Fruit fly (Drosophila melanogaster) whole organism, embryonic: ENCODE measurements around the gene WASp.

Source experiments
- Aef1 ChIP-seq: fragments of 200-800 bp; sonication (Bioruptor generic); IDR thresholded peaks from 3 replicates; pipeline ENCODE4 v1.3.6; 2022; ENCODE audit warnings: missing biosample characterization, missing genetic modification characterization
- B-H2 ChIP-seq: fragments of 200-800 bp; sonication (Bioruptor generic); optimal IDR thresholded peaks from 2 replicates; lab custom pipeline; 2018; ENCODE audit warnings: missing biosample characterization, mild to moderate bottlenecking, missing genetic modification characterization
- CG10959 ChIP-seq: fragments of 200-800 bp; sonication (Bioruptor generic); IDR thresholded peaks from 2 replicates; pipeline ENCODE4 v1.3.6; 2022; ENCODE audit warnings: missing biosample characterization, missing genetic modification characterization
- CG11093 ChIP-seq: fragments of 200-800 bp; sonication (Bioruptor generic); IDR thresholded peaks from 3 replicates; pipeline ENCODE4 v1.3.6; 2022; ENCODE audit warnings: missing biosample characterization, missing genetic modification characterization
- CG13775 ChIP-seq: fragments of 200-800 bp; sonication (Bioruptor generic); optimal IDR thresholded peaks from 3 replicates; lab custom pipeline; 2017; ENCODE audit warnings: missing biosample characterization, mild to moderate bottlenecking, missing genetic modification characterization
- CG14441 ChIP-seq: fragments of 200-800 bp; sonication (Bioruptor generic); IDR thresholded peaks from 2 replicates; pipeline ENCODE4 v1.3.6; 2022; ENCODE audit warnings: missing biosample characterization, missing genetic modification characterization
- CG18764 ChIP-seq: fragments of 200-800 bp; sonication (Bioruptor generic); optimal IDR thresholded peaks from 3 replicates; lab custom pipeline; 2016; ENCODE audit warnings: missing biosample characterization, missing genetic modification characterization
- CG32532 ChIP-seq: fragments of 200-800 bp; sonication (Bioruptor generic); IDR thresholded peaks from 2 replicates; pipeline ENCODE4 v1.3.6; 2022; ENCODE audit warnings: missing biosample characterization, missing genetic modification characterization
- CG32767 ChIP-seq: fragments of 200-800 bp; sonication (Bioruptor generic); IDR thresholded peaks from 2 replicates; pipeline ENCODE4 v1.3.6; 2022; ENCODE audit warnings: missing biosample characterization, missing genetic modification characterization
- CG34376 ChIP-seq: fragments of 200-800 bp; sonication (Bioruptor generic); optimal IDR thresholded peaks from 2 replicates; lab custom pipeline; 2018; ENCODE audit warnings: missing biosample characterization, mild to moderate bottlenecking, missing genetic modification characterization
- CG4730 ChIP-seq: fragments of 200-800 bp; sonication (Bioruptor generic); IDR thresholded peaks from 2 replicates; pipeline ENCODE4 v1.3.6; 2022; ENCODE audit warnings: missing biosample characterization, missing genetic modification characterization
- CG5180 ChIP-seq: fragments of 200-800 bp; sonication (Bioruptor generic); optimal IDR thresholded peaks from 3 replicates; lab custom pipeline; 2017; ENCODE audit warnings: missing biosample characterization, missing genetic modification characterization, mild to moderate bottlenecking, moderate library complexity, missing genetic modification reagents
- CG6791 ChIP-seq: fragments of 200-800 bp; sonication (Bioruptor generic); IDR thresholded peaks from 3 replicates; pipeline ENCODE4 v1.3.6; 2022; ENCODE audit warnings: missing biosample characterization, missing genetic modification characterization; ENCODE audit not compliant: partially characterized antibody
- CG6813 ChIP-seq: fragments of 200-800 bp; sonication (Bioruptor generic); optimal IDR thresholded peaks from 2 replicates; lab custom pipeline; 2017; ENCODE audit warnings: missing biosample characterization, missing genetic modification characterization, mild to moderate bottlenecking, moderate library complexity, missing genetic modification reagents
- CG7271 ChIP-seq: fragments of 200-800 bp; sonication (Bioruptor generic); optimal IDR thresholded peaks from 2 replicates; lab custom pipeline; 2018; ENCODE audit warnings: missing biosample characterization, mild to moderate bottlenecking, missing genetic modification characterization, moderate library complexity
- CG9817 ChIP-seq: fragments of 200-800 bp; sonication (Bioruptor generic); optimal IDR thresholded peaks from 2 replicates; lab custom pipeline; 2018; ENCODE audit warnings: missing biosample characterization, mild to moderate bottlenecking, missing genetic modification characterization, moderate library complexity
- Doc2 ChIP-seq: fragments of 200-800 bp; sonication (Bioruptor generic); IDR thresholded peaks from 2 replicates; pipeline ENCODE4 v1.3.6; 2022; ENCODE audit warnings: missing biosample characterization, missing genetic modification characterization
- Dp ChIP-seq: fragments of 200-800 bp; sonication (Bioruptor generic); optimal IDR thresholded peaks from 2 replicates; lab custom pipeline; 2018; ENCODE audit warnings: missing biosample characterization, mild to moderate bottlenecking, missing genetic modification characterization, moderate library complexity
- GATAe ChIP-seq: fragments of 200-800 bp; sonication (Bioruptor generic); conservative IDR thresholded peaks from 2 replicates; pipeline ENCODE4 v1.3.6; 2022; ENCODE audit warnings: missing biosample characterization, missing genetic modification characterization
- HLHmδ ChIP-seq: fragments of 200-800 bp; sonication (Bioruptor generic); optimal IDR thresholded peaks from 2 replicates; lab custom pipeline; 2018; ENCODE audit warnings: missing biosample characterization, mild to moderate bottlenecking, missing genetic modification characterization, moderate library complexity
- Jarid2 ChIP-seq: fragments of 200-800 bp; sonication (Bioruptor generic); optimal IDR thresholded peaks from 3 replicates; lab custom pipeline; 2017; ENCODE audit warnings: mild to moderate bottlenecking, missing biosample characterization, missing genetic modification reagents, missing genetic modification characterization
- Meics ChIP-seq: fragments of 200-800 bp; sonication (Bioruptor generic); optimal IDR thresholded peaks from 2 replicates; lab custom pipeline; 2017; ENCODE audit warnings: missing biosample characterization, mild to moderate bottlenecking, missing genetic modification characterization
- NFAT ChIP-seq: fragments of 200-800 bp; sonication (Bioruptor generic); IDR thresholded peaks from 2 replicates; pipeline ENCODE4 v1.3.6; 2022; ENCODE audit warnings: missing biosample characterization, missing genetic modification characterization
- Neu2 ChIP-seq: fragments of 200-800 bp; sonication (Bioruptor generic); optimal IDR thresholded peaks from 3 replicates; lab custom pipeline; 2016; ENCODE audit warnings: missing biosample characterization, missing genetic modification characterization, borderline replicate concordance
- Nf-YC ChIP-seq: fragments of 200-800 bp; optimal IDR thresholded peaks from 3 replicates; lab custom pipeline; 2019; ENCODE audit warnings: missing biosample characterization, mild to moderate bottlenecking, missing genetic modification characterization, moderate library complexity
- al ChIP-seq: fragments of 200-800 bp; sonication (Bioruptor generic); IDR thresholded peaks from 2 replicates; pipeline ENCODE4 v1.3.6; 2022; ENCODE audit warnings: missing biosample characterization, missing genetic modification characterization
- amos ChIP-seq: fragments of 200-800 bp; sonication (Bioruptor generic); IDR thresholded peaks from 2 replicates; pipeline ENCODE4 v1.3.6; 2022; ENCODE audit warnings: missing biosample characterization, missing genetic modification characterization; ENCODE audit not compliant: partially characterized antibody
- chinmo ChIP-seq: fragments of 200-800 bp; sonication (Bioruptor generic); IDR thresholded peaks from 4 replicates; pipeline ENCODE4 v1.3.6; 2022; ENCODE audit warnings: missing biosample characterization, missing genetic modification characterization; ENCODE audit not compliant: partially characterized antibody
- ci ChIP-seq: fragments of 200-800 bp; sonication (Bioruptor generic); IDR thresholded peaks from 3 replicates; pipeline ENCODE4 v1.3.6; 2022; ENCODE audit warnings: missing biosample characterization, missing genetic modification characterization
- exex ChIP-seq: fragments of 200-800 bp; sonication (Bioruptor generic); optimal IDR thresholded peaks from 4 replicates; lab custom pipeline; 2018; ENCODE audit warnings: missing biosample characterization, mild to moderate bottlenecking, missing genetic modification characterization, moderate library complexity
- ftz-f1 ChIP-seq: fragments of 200-800 bp; sonication (Bioruptor generic); optimal IDR thresholded peaks from 2 replicates; lab custom pipeline; 2016; ENCODE audit warnings: missing biosample characterization, missing genetic modification characterization
- gce ChIP-seq: fragments of 200-800 bp; sonication (Bioruptor generic); IDR thresholded peaks from 3 replicates; pipeline ENCODE4 v1.3.6; 2022; ENCODE audit warnings: missing biosample characterization, missing genetic modification characterization
- inv ChIP-seq: fragments of 200-800 bp; sonication (Bioruptor generic); IDR thresholded peaks from 2 replicates; pipeline ENCODE4 v1.3.6; 2022; ENCODE audit warnings: missing biosample characterization, missing genetic modification characterization; ENCODE audit not compliant: partially characterized antibody
- knrl ChIP-seq: fragments of 200-800 bp; sonication (Bioruptor generic); IDR thresholded peaks from 3 replicates; pipeline ENCODE4 v1.3.6; 2022; ENCODE audit warnings: missing biosample characterization, missing genetic modification characterization; ENCODE audit not compliant: partially characterized antibody
- lilli ChIP-seq: fragments of 200-800 bp; sonication (Bioruptor generic); optimal IDR thresholded peaks from 3 replicates; lab custom pipeline; 2016; ENCODE audit warnings: missing biosample characterization, missing genetic modification characterization
- lov ChIP-seq, 2 experiments: fragments of 200-800 bp in 1 of 2; fragments of >200 bp in 1 of 2; sonication (Bioruptor generic) in 1 of 2; IDR thresholded peaks in 1 of 2; optimal IDR thresholded peaks in 1 of 2; 2 replicates in 1 of 2; 3 replicates in 1 of 2; pipeline versions ENCODE4 v1.3.6 to Lab custom; 2017 to 2022; ENCODE audit warnings: missing biosample characterization in 1 of 2, missing genetic modification characterization in 1 of 2
- nau ChIP-seq: fragments of 200-800 bp; sonication (Bioruptor generic); optimal IDR thresholded peaks from 3 replicates; lab custom pipeline; 2017; ENCODE audit warnings: missing biosample characterization, mild to moderate bottlenecking, missing genetic modification characterization, missing genetic modification reagents
- pb ChIP-seq: fragments of 200-800 bp; sonication (Bioruptor generic); optimal IDR thresholded peaks from 3 replicates; lab custom pipeline; 2016; ENCODE audit warnings: missing biosample characterization, missing genetic modification characterization
- pho ChIP-seq: fragments of 200-800 bp; sonication (Bioruptor generic); optimal IDR thresholded peaks from 2 replicates; lab custom pipeline; 2016; ENCODE audit warnings: missing biosample characterization, missing genetic modification characterization
- pzg ChIP-seq: fragments of 200-800 bp; sonication (Bioruptor generic); optimal IDR thresholded peaks from 3 replicates; lab custom pipeline; 2018; ENCODE audit warnings: missing biosample characterization, mild to moderate bottlenecking, missing genetic modification characterization, moderate library complexity
- sd ChIP-seq: fragments of 200-800 bp; sonication (Bioruptor generic); optimal IDR thresholded peaks from 3 replicates; lab custom pipeline; 2018; ENCODE audit warnings: missing biosample characterization, mild to moderate bottlenecking, missing genetic modification characterization, moderate library complexity
- sens ChIP-seq: fragments of 200-800 bp; sonication (Bioruptor generic); peaks from one replicate; lab custom pipeline; 2016; ENCODE audit warnings: missing biosample characterization, missing genetic modification characterization
- sim ChIP-seq: fragments of 200-800 bp; sonication (Bioruptor generic); IDR thresholded peaks from 2 replicates; pipeline ENCODE4 v1.3.6; 2022; ENCODE audit warnings: missing biosample characterization, missing genetic modification characterization
- slbo ChIP-seq: fragments of 200-800 bp; sonication (Bioruptor generic); IDR thresholded peaks from 2 replicates; pipeline ENCODE4 v1.3.6; 2022; ENCODE audit warnings: missing biosample characterization, missing genetic modification characterization
- stc ChIP-seq: fragments of 200-800 bp; sonication (Bioruptor generic); IDR thresholded peaks from 2 replicates; pipeline ENCODE4 v1.3.6; 2022; ENCODE audit warnings: missing biosample characterization, missing genetic modification characterization
- stwl ChIP-seq: fragments of 200-800 bp; sonication (Bioruptor generic); optimal IDR thresholded peaks from 3 replicates; lab custom pipeline; 2018; ENCODE audit warnings: missing biosample characterization, mild to moderate bottlenecking, missing genetic modification characterization, moderate library complexity
- tap ChIP-seq: fragments of 200-800 bp; optimal IDR thresholded peaks from 3 replicates; lab custom pipeline; 2019; ENCODE audit warnings: missing biosample characterization, mild to moderate bottlenecking, missing genetic modification characterization, moderate library complexity
- unpg ChIP-seq: fragments of 200-800 bp; sonication (Bioruptor generic); optimal IDR thresholded peaks from 3 replicates; lab custom pipeline; 2018; ENCODE audit warnings: missing biosample characterization, mild to moderate bottlenecking, missing genetic modification characterization, moderate library complexity
- zf30C ChIP-seq: fragments of 200-800 bp; sonication (Bioruptor generic); optimal IDR thresholded peaks from 3 replicates; lab custom pipeline; 2018; ENCODE audit warnings: missing biosample characterization, mild to moderate bottlenecking, missing genetic modification characterization

The WASp gene

dm6 chr3R:28829328-28829916, 2.4 kb downstream of the WASp start (continued):
- no peak for TF ChIP-seq lov (optimal IDR thresholded peaks at IDR 0.05; lab: Kevin White, UChicago)
- TF ChIP-seq lov (GFP tag; IDR thresholded peaks at IDR 0.05; lab: Robert Waterston, UW): no peak
- TF ChIP-seq ci (GFP tag; lab: Robert Waterston, UW): peak; percentile 50; the same call in 2 of the 3 replicates
- TF ChIP-seq pzg (GFP tag; lab: Kevin White, UChicago): no peak
- no peak for TF ChIP-seq CG32767
- no peak for TF ChIP-seq CG5180
- no peak for TF ChIP-seq CG18764 (GFP tag; lab: Kevin White, UChicago)
- no peak for TF ChIP-seq tap (tag; lab: Kevin White, UChicago)
- no peak for TF ChIP-seq CG10959
- TF ChIP-seq zf30C (GFP tag; lab: Kevin White, UChicago): no peak
- TF ChIP-seq exex (tag; lab: Kevin White, UChicago): peak; percentile 82
- no peak for TF ChIP-seq stwl (tag; lab: Kevin White, UChicago)
- no peak for TF ChIP-seq Aef1
- TF ChIP-seq sens (GFP tag; lab: Kevin White, UChicago): peak; percentile 8
- no peak for TF ChIP-seq pb (GFP tag; lab: Kevin White, UChicago)
- no peak for TF ChIP-seq CG14441 (GFP tag; lab: Robert Waterston, UW)
- TF ChIP-seq CG13775 (GFP tag; lab: Kevin White, UChicago): no peak
- TF ChIP-seq sd (tag; lab: Kevin White, UChicago): peak; percentile 88
- TF ChIP-seq Nf-YC: peak; percentile 17
- no peak for TF ChIP-seq al (GFP tag; lab: Robert Waterston, UW)
- no peak for TF ChIP-seq CG32532 (GFP tag; lab: Robert Waterston, UW)
- TF ChIP-seq CG11093 (GFP tag; lab: Robert Waterston, UW): no peak
- TF ChIP-seq CG6813 (GFP tag; lab: Kevin White, UChicago): peak; percentile 12
- no peak for TF ChIP-seq Neu2 (GFP tag; lab: Kevin White, UChicago)
- TF ChIP-seq Doc2 (GFP tag; lab: Robert Waterston, UW): no peak
- TF ChIP-seq CG34376 (GFP tag; lab: Kevin White, UChicago): peak; percentile 4
- TF ChIP-seq lilli (GFP tag; lab: Kevin White, UChicago): no peak
- TF ChIP-seq GATAe: peak; percentile 90
- no peak for TF ChIP-seq knrl
- no peak for TF ChIP-seq unpg (GFP tag; lab: Kevin White, UChicago)
- TF ChIP-seq ftz-f1 (GFP tag; lab: Kevin White, UChicago): peak; percentile 27
- TF ChIP-seq chinmo (GFP tag; lab: Robert Waterston, UW): 0 out of 4 replicates have a peak, but pooled peaks have one; percentile 64
- no peak for TF ChIP-seq inv
- no peak for TF ChIP-seq slbo (GFP tag; lab: Robert Waterston, UW)
- no peak for TF ChIP-seq NFAT (GFP tag; lab: Robert Waterston, UW)
- TF ChIP-seq Meics (GFP tag; lab: Kevin White, UChicago): no peak
- no peak for TF ChIP-seq pho (GFP tag; lab: Kevin White, UChicago)
- TF ChIP-seq sim: no peak
- no peak for TF ChIP-seq HLHmδ
- TF ChIP-seq CG9817: no peak
- TF ChIP-seq B-H2 (GFP tag; lab: Kevin White, UChicago): peak; percentile 16
- TF ChIP-seq amos (GFP tag; lab: Robert Waterston, UW): no peak
- no peak for TF ChIP-seq gce
- TF ChIP-seq nau (GFP tag; lab: Kevin White, UChicago): no peak
- TF ChIP-seq stc (GFP tag; lab: Robert Waterston, UW): peak; percentile 12; the same call in 1 of the 2 replicates
- no peak for TF ChIP-seq CG4730 (GFP tag; lab: Robert Waterston, UW)
- no peak for TF ChIP-seq CG6791
- no peak for TF ChIP-seq Jarid2 (GFP tag; lab: Kevin White, UChicago)
- TF ChIP-seq Dp: no peak
- TF ChIP-seq CG7271 (tag; lab: Kevin White, UChicago): no peak
